Fruit fly (Drosophila melanogaster) whole organism, embryonic: ENCODE results near the gene CG14088.

ENCODE experiments used
- Bgb ChIP-seq: fragments of 200-800 bp; sonication (Bioruptor generic); IDR thresholded peaks from 2 replicates; pipeline ENCODE4 v1.3.6; 2022; ENCODE audit warnings: missing biosample characterization, missing genetic modification characterization; ENCODE audit not compliant: partially characterized antibody
- C15 ChIP-seq: fragments of 200-800 bp; sonication (Bioruptor generic); IDR thresholded peaks from 3 replicates; pipeline ENCODE4 v1.3.6; 2022; ENCODE audit warnings: missing biosample characterization, missing genetic modification characterization
- CG10267 ChIP-seq: fragments of 200-800 bp; sonication (Bioruptor generic); optimal IDR thresholded peaks from 2 replicates; lab custom pipeline; 2018; ENCODE audit warnings: missing biosample characterization, mild to moderate bottlenecking, missing genetic modification characterization, moderate library complexity
- CG10654 ChIP-seq: fragments of 200-800 bp; sonication (Bioruptor generic); optimal IDR thresholded peaks from 2 replicates; lab custom pipeline; 2016; ENCODE audit warnings: missing biosample characterization, missing genetic modification characterization
- CG13894 ChIP-seq: fragments of 200-800 bp; sonication (Bioruptor generic); optimal IDR thresholded peaks from 3 replicates; lab custom pipeline; 2018; ENCODE audit warnings: missing biosample characterization, mild to moderate bottlenecking, missing genetic modification characterization, moderate library complexity
- CG2889 ChIP-seq: fragments of 200-800 bp; sonication (Bioruptor generic); IDR thresholded peaks from 3 replicates; pipeline ENCODE4 v1.3.6; 2022; ENCODE audit warnings: missing biosample characterization, missing genetic modification characterization
- CG42726 ChIP-seq: fragments of 200-800 bp; sonication (Bioruptor generic); IDR thresholded peaks from 2 replicates; pipeline ENCODE4 v1.3.6; 2022; ENCODE audit warnings: missing biosample characterization, missing genetic modification characterization; ENCODE audit not compliant: partially characterized antibody
- CG4282 ChIP-seq: fragments of 200-800 bp; sonication (Bioruptor generic); optimal IDR thresholded peaks from 2 replicates; lab custom pipeline; 2016; ENCODE audit warnings: missing biosample characterization, missing genetic modification characterization
- CG43689 ChIP-seq: fragments of 200-800 bp; sonication (Bioruptor generic); IDR thresholded peaks from 2 replicates; pipeline ENCODE4 v1.3.6; 2022; ENCODE audit warnings: missing biosample characterization, missing genetic modification characterization
- CG5180 ChIP-seq: fragments of 200-800 bp; sonication (Bioruptor generic); optimal IDR thresholded peaks from 3 replicates; lab custom pipeline; 2017; ENCODE audit warnings: missing biosample characterization, missing genetic modification characterization, mild to moderate bottlenecking, moderate library complexity, missing genetic modification reagents
- CG5953 ChIP-seq: fragments of 200-800 bp; sonication (Bioruptor generic); IDR thresholded peaks from 2 replicates; pipeline ENCODE4 v1.3.6; 2022; ENCODE audit warnings: missing biosample characterization, missing genetic modification characterization
- CG6175 ChIP-seq: fragments of 200-800 bp; sonication (Bioruptor generic); IDR thresholded peaks from 3 replicates; pipeline ENCODE4 v1.3.6; 2022; ENCODE audit warnings: missing biosample characterization, missing genetic modification characterization
- CG6654 ChIP-seq: fragments of 200-800 bp; sonication (Bioruptor generic); optimal IDR thresholded peaks from 2 replicates; lab custom pipeline; 2017; ENCODE audit warnings: missing biosample characterization, mild to moderate bottlenecking, missing genetic modification characterization
- CG6791 ChIP-seq: fragments of 200-800 bp; sonication (Bioruptor generic); IDR thresholded peaks from 3 replicates; pipeline ENCODE4 v1.3.6; 2022; ENCODE audit warnings: missing biosample characterization, missing genetic modification characterization; ENCODE audit not compliant: partially characterized antibody
- CG6813 ChIP-seq: fragments of 200-800 bp; sonication (Bioruptor generic); optimal IDR thresholded peaks from 2 replicates; lab custom pipeline; 2017; ENCODE audit warnings: missing biosample characterization, missing genetic modification characterization, mild to moderate bottlenecking, moderate library complexity, missing genetic modification reagents
- CG7271 ChIP-seq: fragments of 200-800 bp; sonication (Bioruptor generic); optimal IDR thresholded peaks from 2 replicates; lab custom pipeline; 2018; ENCODE audit warnings: missing biosample characterization, mild to moderate bottlenecking, missing genetic modification characterization, moderate library complexity
- CG7963 ChIP-seq: fragments of 200-800 bp; sonication (Bioruptor generic); IDR thresholded peaks from 3 replicates; pipeline ENCODE4 v1.3.6; 2022; ENCODE audit warnings: missing biosample characterization, missing genetic modification characterization; ENCODE audit not compliant: partially characterized antibody
- CG7987 ChIP-seq: fragments of 200-800 bp; sonication (Bioruptor generic); optimal IDR thresholded peaks from 2 replicates; lab custom pipeline; 2018; ENCODE audit warnings: missing biosample characterization, mild to moderate bottlenecking, missing genetic modification characterization, moderate library complexity
- Chrac-16 ChIP-seq: fragments of 200-800 bp; sonication (Bioruptor generic); optimal IDR thresholded peaks from 3 replicates; lab custom pipeline; 2016; ENCODE audit warnings: missing biosample characterization, missing genetic modification characterization
- CoRest ChIP-seq: fragments of 200-800 bp; sonication (Bioruptor generic); optimal IDR thresholded peaks from 3 replicates; lab custom pipeline; 2018; ENCODE audit warnings: missing biosample characterization, mild to moderate bottlenecking, missing genetic modification characterization, moderate library complexity
- Dll ChIP-seq: fragments of 200-800 bp; sonication (Bioruptor generic); IDR thresholded peaks from 4 replicates; pipeline ENCODE4 v1.3.6; 2022; ENCODE audit warnings: missing biosample characterization, missing genetic modification characterization; ENCODE audit not compliant: partially characterized antibody
- GATAe ChIP-seq: fragments of 200-800 bp; sonication (Bioruptor generic); conservative IDR thresholded peaks from 2 replicates; pipeline ENCODE4 v1.3.6; 2022; ENCODE audit warnings: missing biosample characterization, missing genetic modification characterization
- HHEX ChIP-seq: fragments of 200-800 bp; sonication (Bioruptor generic); optimal IDR thresholded peaks from 3 replicates; lab custom pipeline; 2017; ENCODE audit warnings: missing biosample characterization, mild to moderate bottlenecking, missing genetic modification characterization, missing genetic modification reagents
- Hr51 ChIP-seq, 2 experiments: fragments of 200-800 bp; sonication (Bioruptor generic); optimal IDR thresholded peaks; 2 replicates in 1 of 2; 3 replicates in 1 of 2; lab custom pipeline; 2016 to 2018; ENCODE audit warnings: missing biosample characterization in 2 of 2, missing genetic modification characterization in 2 of 2, mild to moderate bottlenecking in 1 of 2, moderate library complexity in 1 of 2
- MTF-1 ChIP-seq: fragments of 200-800 bp; sonication (Bioruptor generic); optimal IDR thresholded peaks from 2 replicates; lab custom pipeline; 2018; ENCODE audit warnings: missing biosample characterization, mild to moderate bottlenecking, missing genetic modification characterization, borderline replicate concordance
- Myb ChIP-seq: fragments of 200-800 bp; sonication (Bioruptor generic); optimal IDR thresholded peaks from 2 replicates; lab custom pipeline; 2016; ENCODE audit warnings: missing biosample characterization, missing genetic modification characterization
- Nf-YB ChIP-seq: fragments of 200-800 bp; sonication (Bioruptor generic); optimal IDR thresholded peaks from 3 replicates; lab custom pipeline; 2019; ENCODE audit warnings: missing biosample characterization, mild to moderate bottlenecking, missing genetic modification characterization, moderate library complexity
- Pdp1 ChIP-seq, 2 experiments: fragments of 200-800 bp; sonication (Bioruptor generic); optimal IDR thresholded peaks; 3 replicates each; lab custom pipeline; 2016; ENCODE audit warnings: missing biosample characterization in 2 of 2, missing genetic modification characterization in 2 of 2, mild to moderate bottlenecking in 1 of 2, moderate library complexity in 1 of 2
- Ravus ChIP-seq: fragments of 200-800 bp; sonication (Bioruptor generic); IDR thresholded peaks from 2 replicates; pipeline ENCODE4 v1.3.6; 2022; ENCODE audit warnings: missing biosample characterization, missing genetic modification characterization
- Sox100B ChIP-seq: fragments of 200-800 bp; sonication (Bioruptor generic); optimal IDR thresholded peaks from 3 replicates; lab custom pipeline; 2018; ENCODE audit warnings: missing biosample characterization, mild to moderate bottlenecking, missing genetic modification characterization
- ab ChIP-seq: fragments of 200-800 bp; sonication (Bioruptor generic); optimal IDR thresholded peaks from 2 replicates; lab custom pipeline; 2016; ENCODE audit warnings: missing biosample characterization, missing genetic modification characterization
- az2 ChIP-seq: fragments of 200-800 bp; sonication (Bioruptor generic); optimal IDR thresholded peaks from 3 replicates; lab custom pipeline; 2016; ENCODE audit warnings: missing biosample characterization, missing genetic modification characterization
- cad ChIP-seq: fragments of >200 bp; optimal IDR thresholded peaks from 2 replicates; lab custom pipeline; 2017; ENCODE audit warnings: missing biosample characterization, missing genetic modification characterization
- chinmo ChIP-seq: fragments of 200-800 bp; sonication (Bioruptor generic); IDR thresholded peaks from 4 replicates; pipeline ENCODE4 v1.3.6; 2022; ENCODE audit warnings: missing biosample characterization, missing genetic modification characterization; ENCODE audit not compliant: partially characterized antibody
- danr ChIP-seq: fragments of 200-800 bp; sonication (Bioruptor generic); IDR thresholded peaks from 2 replicates; pipeline ENCODE4 v1.3.6; 2022; ENCODE audit warnings: missing biosample characterization, missing genetic modification characterization
- dpn ChIP-seq, 2 experiments: fragments of 200-800 bp; sonication (Bioruptor generic); optimal IDR thresholded peaks; 3 replicates each; lab custom pipeline; 2016; ENCODE audit warnings: missing biosample characterization in 2 of 2, missing genetic modification characterization in 2 of 2
- ewg ChIP-seq: fragments of 200-800 bp; sonication (Bioruptor generic); optimal IDR thresholded peaks from 3 replicates; lab custom pipeline; 2017; ENCODE audit warnings: mild to moderate bottlenecking, missing biosample characterization, missing genetic modification reagents, missing genetic modification characterization
- ftz-f1 ChIP-seq: fragments of 200-800 bp; sonication (Bioruptor generic); optimal IDR thresholded peaks from 2 replicates; lab custom pipeline; 2016; ENCODE audit warnings: missing biosample characterization, missing genetic modification characterization
- jigr1 ChIP-seq: fragments of 200-800 bp; sonication (Bioruptor generic); IDR thresholded peaks from 3 replicates; pipeline ENCODE4 v1.3.6; 2022; ENCODE audit warnings: missing biosample characterization, missing genetic modification characterization
- lbe ChIP-seq: fragments of 200-800 bp; sonication (Bioruptor generic); optimal IDR thresholded peaks from 2 replicates; lab custom pipeline; 2016; ENCODE audit warnings: missing biosample characterization, mild to moderate bottlenecking, missing genetic modification characterization
- pfk ChIP-seq: fragments of 200-800 bp; sonication (Bioruptor generic); optimal IDR thresholded peaks from 2 replicates; lab custom pipeline; 2018; ENCODE audit warnings: missing biosample characterization, mild to moderate bottlenecking, missing genetic modification characterization, moderate library complexity
- phol ChIP-seq: fragments of 200-800 bp; sonication (Bioruptor generic); optimal IDR thresholded peaks from 3 replicates; lab custom pipeline; 2018; ENCODE audit warnings: missing biosample characterization, mild to moderate bottlenecking, missing genetic modification characterization, moderate library complexity
- pnt ChIP-seq: fragments of 200-800 bp; sonication (Bioruptor generic); optimal IDR thresholded peaks from 3 replicates; lab custom pipeline; 2016; ENCODE audit warnings: missing biosample characterization, missing genetic modification characterization
- rib ChIP-seq: fragments of 200-800 bp; sonication (Bioruptor generic); IDR thresholded peaks from 2 replicates; pipeline ENCODE4 v1.3.6; 2022; ENCODE audit warnings: missing biosample characterization, missing genetic modification characterization
- sima ChIP-seq: fragments of 200-800 bp; sonication (Bioruptor generic); optimal IDR thresholded peaks from 2 replicates; lab custom pipeline; 2016; ENCODE audit warnings: missing biosample characterization, missing genetic modification characterization
- ssp ChIP-seq: fragments of 200-800 bp; sonication (Bioruptor generic); IDR thresholded peaks from 2 replicates; pipeline ENCODE4 v1.3.6; 2022; ENCODE audit warnings: missing biosample characterization, missing genetic modification characterization
- zf30C ChIP-seq: fragments of 200-800 bp; sonication (Bioruptor generic); optimal IDR thresholded peaks from 3 replicates; lab custom pipeline; 2018; ENCODE audit warnings: missing biosample characterization, mild to moderate bottlenecking, missing genetic modification characterization
- zfh1 ChIP-seq: fragments of 200-800 bp; sonication (Bioruptor generic); IDR thresholded peaks from 3 replicates; pipeline ENCODE4 v1.3.6; 2022; ENCODE audit warnings: missing biosample characterization, missing genetic modification characterization

Gene CG14088

DNA sequence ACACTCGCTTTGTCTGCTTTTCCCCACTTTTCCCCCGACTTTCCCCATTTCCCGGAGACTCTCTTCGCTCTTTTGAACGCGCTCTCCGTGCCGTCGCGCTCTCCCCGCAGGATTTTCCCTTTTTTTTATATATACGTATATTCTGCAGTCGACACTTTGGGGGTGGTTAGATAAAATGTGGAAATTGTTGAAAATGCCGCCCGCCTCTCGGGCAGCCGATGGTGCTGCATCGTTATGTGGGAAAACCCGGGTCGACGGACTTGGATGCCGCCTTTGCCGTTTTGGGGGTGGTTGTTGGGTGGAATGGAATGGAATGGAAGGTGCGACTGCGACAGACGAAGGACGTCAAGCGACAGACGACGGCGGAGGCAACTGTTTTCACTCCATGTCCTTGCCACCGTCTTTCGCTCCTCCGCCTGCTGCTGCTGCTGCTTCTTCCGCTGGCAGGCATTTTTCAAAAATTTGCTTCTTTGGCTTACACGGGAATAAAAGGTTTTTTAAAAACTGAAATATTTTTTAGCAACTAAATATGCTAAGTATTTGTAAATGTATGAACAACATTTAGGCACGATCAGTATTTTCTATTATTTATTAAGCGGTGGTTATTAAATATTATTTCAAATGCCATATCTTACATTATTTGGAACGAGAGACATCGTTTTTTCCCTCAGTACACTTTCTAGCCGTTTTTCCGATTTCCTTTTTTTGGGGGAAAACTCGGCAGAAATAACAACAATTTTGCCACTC, 39.5 kb downstream of the CG14088 start (continued):
- TF ChIP-seq ftz-f1 (GFP tag; lab: Kevin White, UChicago) (no peak), Chrac-16 (GFP tag; lab: Kevin White, UChicago) (no peak), phol (tag; lab: Kevin White, UChicago) (peak; percentile 25), Dll (GFP tag; lab: Robert Waterston, UW) (no peak), HHEX (GFP tag; lab: Kevin White, UChicago) (no peak), CG2889 (no peak), chinmo (0 out of 4 replicates have a peak, but pooled peaks have one; percentile 10), az2 (peak; percentile 21), CG5180 (GFP tag; lab: Kevin White, UChicago) (no peak), cad (GFP tag; lab: Kevin White, UChicago) (no peak), CG6654 (GFP tag; lab: Kevin White, UChicago) (no peak), CG7271 (tag; lab: Kevin White, UChicago) (no peak), CG42726 (GFP tag; lab: Robert Waterston, UW) (no peak), Nf-YB (GFP tag; lab: Kevin White, UChicago) (no peak), ab (GFP tag; lab: Kevin White, UChicago) (no peak), CG7963 (GFP tag; lab: Robert Waterston, UW) (no peak), CG6175 (no peak), sima (no peak), CG4282 (GFP tag; lab: Kevin White, UChicago) (no peak), lbe (GFP tag; lab: Kevin White, UChicago) (no peak), zf30C (no peak), ssp (GFP tag; lab: Robert Waterston, UW) (no peak), ewg (peak; percentile 7), CoRest (tag; lab: Kevin White, UChicago) (peak; percentile 29), Sox100B (GFP tag; lab: Kevin White, UChicago) (no peak), CG13894 (tag; lab: Kevin White, UChicago) (peak; percentile 8), Bgb (GFP tag; lab: Robert Waterston, UW) (no peak), GATAe (GFP tag; lab: Robert Waterston, UW) (no peak), MTF-1 (GFP tag; lab: Kevin White, UChicago) (no peak), danr (GFP tag; lab: Robert Waterston, UW) (no peak; the same call in 1 of the 2 replicates), Myb (GFP tag; lab: Kevin White, UChicago) (no peak), dpn (GFP tag; optimal IDR thresholded peaks at IDR 0.05; lab: Kevin White, UChicago) (no peak), jigr1 (GFP tag; lab: Robert Waterston, UW) (no peak), Pdp1 (GFP tag; optimal IDR thresholded peaks at IDR 0.05; lab: Kevin White, UChicago) (peak in 1 of 2 experiments; percentile 20), CG7987 (GFP tag; lab: Kevin White, UChicago) (no peak), zfh1 (GFP tag; lab: Robert Waterston, UW) (no peak), pnt (GFP tag; lab: Kevin White, UChicago) (no peak), CG6791 (no peak), CG5953 (GFP tag; lab: Robert Waterston, UW) (no peak), pfk (GFP tag; lab: Kevin White, UChicago) (no peak), Ravus (GFP tag; lab: Robert Waterston, UW) (no peak), C15 (no peak), rib (GFP tag; lab: Robert Waterston, UW) (0 out of 2 replicates have a peak, but pooled peaks have one; percentile 13), Hr51 (GFP tag; optimal IDR thresholded peaks at IDR 0.05; lab: Kevin White, UChicago) (peak in 1 of 2 experiments; percentile 67), CG10267 (tag; lab: Kevin White, UChicago) (peak; percentile 6), CG43689 (GFP tag; lab: Robert Waterston, UW) (no peak), CG6813 (GFP tag; lab: Kevin White, UChicago) (no peak), CG10654 (GFP tag; lab: Kevin White, UChicago) (no peak)
